Worm (Caenorhabditis elegans) whole organism, L4/young adult: ENCODE data around the gene C06C3.7.

Source experiments
- dao-5 ChIP-seq: sonication (generic microtip); optimal IDR thresholded peaks from 2 replicates; lab custom pipeline; 2016; ENCODE audit warnings: missing genotype, missing genetic modification characterization, moderate library complexity, missing compliant biosample characterization
- him-1 ChIP-seq: sonication (generic microtip); optimal IDR thresholded peaks from 2 replicates; lab custom pipeline; 2016; ENCODE audit warnings: missing genotype, missing genetic modification reagents, missing genetic modification characterization, missing compliant biosample characterization

DNA sequence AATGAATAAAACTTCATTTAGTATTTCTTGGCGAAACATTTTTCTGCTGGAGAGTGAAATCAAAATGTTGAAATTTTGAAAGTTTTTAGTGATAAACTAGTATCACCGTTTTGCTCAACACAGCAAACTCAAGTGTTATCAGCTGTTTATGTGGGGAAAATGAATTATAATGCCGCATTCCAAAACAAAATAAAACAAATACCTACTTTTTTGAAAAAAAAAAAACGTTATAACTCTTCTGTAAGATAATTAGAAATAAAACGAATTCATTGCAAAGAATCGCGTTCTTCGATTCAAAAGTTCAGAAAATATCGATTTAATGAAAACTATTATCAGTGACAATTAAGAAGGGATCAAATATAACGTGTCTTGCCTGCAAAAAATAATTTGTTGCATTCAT, 12.2 kb downstream of the C06C3.7 start, which contains the start of gene Y51B9A.9:
- TF ChIP-seq dao-5 (tag; lab: Kevin White, UChicago) (no peak), him-1 (no peak)
